Worm (Caenorhabditis elegans) whole organism, L3 larva: ENCODE measurements around the gene Y49F6A.5.

Experiments
- fos-1 ChIP-seq: fragments of 150-350 bp; optimal IDR thresholded peaks from 2 replicates; lab custom pipeline; 2014; ENCODE audit warnings: missing biosample characterization, missing genetic modification characterization
- skn-1 ChIP-seq: fragments of 150-350 bp; optimal IDR thresholded peaks from 2 replicates; lab custom pipeline; 2014; ENCODE audit warnings: missing biosample characterization, missing genetic modification characterization
- zag-1 ChIP-seq: fragments of 150-350 bp; optimal IDR thresholded peaks from 2 replicates; lab custom pipeline; 2014; ENCODE audit warnings: missing biosample characterization, missing genetic modification characterization

DNA sequence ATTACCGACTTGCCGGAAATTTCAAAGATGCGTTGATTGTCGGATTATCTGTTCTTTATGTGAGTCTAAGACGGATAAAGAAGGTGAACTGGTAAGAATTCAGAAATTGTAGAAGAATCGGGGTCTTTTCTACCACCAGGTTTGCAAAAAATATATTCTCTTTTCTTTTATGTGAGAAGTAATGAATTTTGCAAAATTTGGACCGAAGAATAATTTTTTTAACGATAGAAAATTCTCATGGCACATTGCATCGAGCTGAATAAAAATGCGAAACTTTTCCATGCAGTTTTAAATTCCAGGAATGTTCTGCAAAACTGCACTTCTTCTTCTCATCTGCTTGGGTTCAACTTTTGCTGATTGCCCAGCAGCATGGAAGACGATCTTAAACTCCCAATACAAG lies 36.4 kb downstream of the Y49F6A.5 start, which contains the start of gene clec-130:
- no peak for TF ChIP-seq zag-1
- no peak for TF ChIP-seq skn-1
- no peak for TF ChIP-seq fos-1 (tag; lab: Kevin White, UChicago)
